Fruit fly (Drosophila melanogaster) Kc167 (cell line): Measurements from ENCODE around the gene NetA.

Experiments used
- Myc ChIP-seq: fragments of >200 bp; optimal IDR thresholded peaks from 2 replicates; lab custom pipeline; 2017; ENCODE audit warnings: missing external identifiers
- h ChIP-seq: fragments of >200 bp; optimal IDR thresholded peaks from 3 replicates; lab custom pipeline; 2018; ENCODE audit warnings: missing external identifiers
- insv ChIP-seq: fragments of >200 bp; optimal IDR thresholded peaks from 3 replicates; lab custom pipeline; 2018; ENCODE audit warnings: missing external identifiers
- psq ChIP-seq: fragments of >200 bp; optimal IDR thresholded peaks from 2 replicates; lab custom pipeline; 2017; ENCODE audit warnings: missing external identifiers
- ttk ChIP-seq: sonication (Bioruptor generic); optimal IDR thresholded peaks from 2 replicates; lab custom pipeline; 2017; ENCODE audit warnings: missing external identifiers

DNA sequence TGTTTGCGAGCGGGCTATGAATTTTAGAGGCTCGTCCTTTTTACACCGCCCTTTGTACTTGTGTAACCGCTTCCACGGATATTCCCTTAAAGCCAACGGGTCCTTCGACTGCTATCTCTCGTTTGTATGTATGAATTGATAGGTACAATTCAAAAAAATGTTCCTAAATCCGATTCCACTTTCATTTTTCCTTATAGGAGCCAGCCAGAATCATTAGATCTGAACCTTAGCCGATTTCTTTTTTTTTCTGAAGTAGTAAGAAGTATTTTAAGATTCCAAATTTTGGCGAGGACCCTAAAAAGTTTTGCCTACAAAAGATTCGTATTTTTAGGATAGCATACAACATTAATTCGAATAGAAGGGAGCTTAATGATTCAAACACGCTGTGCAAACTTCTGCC is 55.0 kb downstream of the NetA start:
- no peak for TF ChIP-seq insv
- TF ChIP-seq psq, result no peak
- no peak for TF ChIP-seq h
- TF ChIP-seq ttk (lab: Kevin White, UChicago), result no peak
- no peak for TF ChIP-seq Myc (lab: Kevin White, UChicago)
